Fruit fly (Drosophila melanogaster): ENCODE measurements around the gene CG6766.

DNA sequence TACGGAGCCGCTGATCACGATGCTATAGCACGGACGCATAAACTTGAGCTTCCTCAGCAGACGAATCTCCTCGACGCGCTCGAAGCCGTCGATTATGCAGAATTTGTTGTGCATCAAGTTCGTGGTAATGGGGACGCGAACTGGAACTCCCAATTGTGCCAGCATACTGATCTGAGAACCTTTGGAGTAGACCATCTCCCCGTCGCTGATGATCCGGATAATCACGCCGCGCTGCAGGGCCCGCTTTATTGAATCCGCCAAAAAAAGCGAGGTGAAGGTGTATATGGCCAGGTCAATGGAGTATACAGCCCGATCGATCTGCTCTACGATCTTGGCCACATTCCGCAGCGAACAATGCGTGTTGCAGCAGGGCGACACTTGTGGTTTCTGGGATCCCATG, 51.3 kb downstream of the CG6766 start:
- TF ChIP-seq usp (GFP tag; optimal IDR thresholded peaks at IDR 0.05): no peak
- no peak for TF ChIP-seq pan (optimal IDR thresholded peaks at IDR 0.05)
- no peak for TF ChIP-seq Dll (optimal IDR thresholded peaks at IDR 0.05)
- no peak for TF ChIP-seq CG8478 (optimal IDR thresholded peaks at IDR 0.05)

All from whole organism.